Fruit fly (Drosophila melanogaster) whole organism, embryonic: ENCODE measurements around the gene Sodh2.

Experiments used
- Atf3 ChIP-seq: fragments of 200-800 bp; sonication (Bioruptor generic); optimal IDR thresholded peaks from 3 replicates; lab custom pipeline; 2016; ENCODE audit warnings: missing biosample characterization, missing genetic modification characterization
- C15 ChIP-seq: fragments of 200-800 bp; sonication (Bioruptor generic); IDR thresholded peaks from 3 replicates; pipeline ENCODE4 v1.3.6; 2022; ENCODE audit warnings: missing biosample characterization, missing genetic modification characterization
- CG10147 ChIP-seq: fragments of 200-800 bp; sonication (Bioruptor generic); optimal IDR thresholded peaks from 2 replicates; lab custom pipeline; 2019; ENCODE audit warnings: missing biosample characterization, mild to moderate bottlenecking, missing genetic modification characterization, moderate library complexity
- CG10267 ChIP-seq: fragments of 200-800 bp; sonication (Bioruptor generic); optimal IDR thresholded peaks from 2 replicates; lab custom pipeline; 2018; ENCODE audit warnings: missing biosample characterization, mild to moderate bottlenecking, missing genetic modification characterization, moderate library complexity
- CG10366 ChIP-seq: fragments of 200-800 bp; sonication (Bioruptor generic); IDR thresholded peaks from 2 replicates; pipeline ENCODE4 v1.3.6; 2022; ENCODE audit warnings: missing biosample characterization, missing genetic modification characterization
- CG10543 ChIP-seq: fragments of 200-800 bp; sonication (Bioruptor generic); optimal IDR thresholded peaks from 3 replicates; lab custom pipeline; 2017; ENCODE audit warnings: missing biosample characterization, mild to moderate bottlenecking, missing genetic modification characterization, moderate library complexity
- CG11456 ChIP-seq: fragments of 200-800 bp; sonication (Bioruptor generic); IDR thresholded peaks from 3 replicates; pipeline ENCODE4 v1.3.6; 2022; ENCODE audit warnings: missing biosample characterization, missing genetic modification characterization
- CG1233 ChIP-seq: fragments of 200-800 bp; sonication (Bioruptor generic); optimal IDR thresholded peaks from 4 replicates; lab custom pipeline; 2018; ENCODE audit warnings: missing biosample characterization, mild to moderate bottlenecking, missing genetic modification characterization
- CG12391 ChIP-seq: fragments of 200-800 bp; sonication (Bioruptor generic); optimal IDR thresholded peaks from 3 replicates; lab custom pipeline; 2018; ENCODE audit warnings: missing biosample characterization, mild to moderate bottlenecking, missing genetic modification characterization, moderate library complexity
- CG15073 ChIP-seq: fragments of 200-800 bp; sonication (Bioruptor generic); optimal IDR thresholded peaks from 2 replicates; lab custom pipeline; 2016; ENCODE audit warnings: missing biosample characterization, missing genetic modification characterization
- CG1602 ChIP-seq: fragments of 200-800 bp; sonication (Bioruptor generic); optimal IDR thresholded peaks from 3 replicates; lab custom pipeline; 2016; ENCODE audit warnings: missing biosample characterization, missing genetic modification characterization
- CG17802 ChIP-seq: fragments of 200-800 bp; sonication (Bioruptor generic); optimal IDR thresholded peaks from 2 replicates; lab custom pipeline; 2018; ENCODE audit warnings: missing biosample characterization, mild to moderate bottlenecking, missing genetic modification characterization, moderate library complexity
- CG18011 ChIP-seq: fragments of 200-800 bp; sonication (Bioruptor generic); optimal IDR thresholded peaks from 2 replicates; lab custom pipeline; 2017; ENCODE audit warnings: missing biosample characterization, missing genetic modification characterization, mild to moderate bottlenecking, moderate library complexity, missing genotype
- CG1832 ChIP-seq: fragments of 200-800 bp; sonication (Bioruptor generic); optimal IDR thresholded peaks from 2 replicates; lab custom pipeline; 2017; ENCODE audit warnings: missing biosample characterization, mild to moderate bottlenecking, missing genetic modification characterization, inconsistent platforms
- CG2120 ChIP-seq: fragments of 200-800 bp; sonication (Bioruptor generic); optimal IDR thresholded peaks from 3 replicates; lab custom pipeline; 2016; ENCODE audit warnings: missing biosample characterization, missing genetic modification characterization
- CG32767 ChIP-seq: fragments of 200-800 bp; sonication (Bioruptor generic); IDR thresholded peaks from 2 replicates; pipeline ENCODE4 v1.3.6; 2022; ENCODE audit warnings: missing biosample characterization, missing genetic modification characterization
- CG34224 ChIP-seq: fragments of 200-800 bp; sonication (Bioruptor generic); IDR thresholded peaks from 3 replicates; pipeline ENCODE4 v1.3.6; 2022; ENCODE audit warnings: missing biosample characterization, missing genetic modification characterization; ENCODE audit not compliant: partially characterized antibody
- CG3847 ChIP-seq: fragments of 200-800 bp; sonication (Bioruptor generic); IDR thresholded peaks from 2 replicates; pipeline ENCODE4 v1.3.6; 2022; ENCODE audit warnings: missing biosample characterization, missing genetic modification characterization
- CG4404 ChIP-seq: fragments of 200-800 bp; sonication (Bioruptor generic); IDR thresholded peaks from 2 replicates; pipeline ENCODE4 v1.3.6; 2022; ENCODE audit warnings: missing biosample characterization, missing genetic modification characterization
- CG4730 ChIP-seq: fragments of 200-800 bp; sonication (Bioruptor generic); IDR thresholded peaks from 2 replicates; pipeline ENCODE4 v1.3.6; 2022; ENCODE audit warnings: missing biosample characterization, missing genetic modification characterization
- CG4854 ChIP-seq: fragments of 200-800 bp; sonication (Bioruptor generic); optimal IDR thresholded peaks from 2 replicates; lab custom pipeline; 2016; ENCODE audit warnings: missing biosample characterization, missing genetic modification characterization, inconsistent platforms
- CG7357 ChIP-seq: fragments of 200-800 bp; sonication (Bioruptor generic); IDR thresholded peaks from 3 replicates; pipeline ENCODE4 v1.3.6; 2022; ENCODE audit warnings: missing biosample characterization, missing genetic modification characterization
- CG8359 ChIP-seq: fragments of 200-800 bp; sonication (Bioruptor generic); optimal IDR thresholded peaks from 2 replicates; lab custom pipeline; 2017; ENCODE audit warnings: missing biosample characterization, mild to moderate bottlenecking, missing genetic modification characterization, borderline replicate concordance
- CG8388 ChIP-seq: fragments of 200-800 bp; sonication (Bioruptor generic); optimal IDR thresholded peaks from 2 replicates; lab custom pipeline; 2019; ENCODE audit warnings: missing biosample characterization, mild to moderate bottlenecking, missing genetic modification characterization, moderate library complexity
- CkIIα-i1 ChIP-seq: fragments of 200-800 bp; sonication (Bioruptor generic); IDR thresholded peaks from 2 replicates; pipeline ENCODE4 v1.3.6; 2022; ENCODE audit warnings: missing biosample characterization, missing genetic modification characterization
- CoRest ChIP-seq: fragments of 200-800 bp; sonication (Bioruptor generic); optimal IDR thresholded peaks from 3 replicates; lab custom pipeline; 2018; ENCODE audit warnings: missing biosample characterization, mild to moderate bottlenecking, missing genetic modification characterization, moderate library complexity
- Dref ChIP-seq: fragments of 200-800 bp; sonication (Bioruptor generic); IDR thresholded peaks from 2 replicates; pipeline ENCODE4 v1.3.6; 2022; ENCODE audit warnings: missing biosample characterization, missing genetic modification characterization
- Drgx ChIP-seq: fragments of 200-800 bp; sonication (Bioruptor generic); IDR thresholded peaks from 2 replicates; pipeline ENCODE4 v1.3.6; 2022; ENCODE audit warnings: missing biosample characterization, missing genetic modification characterization
- ERR ChIP-seq: fragments of 200-800 bp; sonication (Bioruptor generic); optimal IDR thresholded peaks from 2 replicates; lab custom pipeline; 2016; ENCODE audit warnings: missing biosample characterization, missing genetic modification characterization
- GATAe ChIP-seq: fragments of 200-800 bp; sonication (Bioruptor generic); conservative IDR thresholded peaks from 2 replicates; pipeline ENCODE4 v1.3.6; 2022; ENCODE audit warnings: missing biosample characterization, missing genetic modification characterization
- Gug ChIP-seq: fragments of 200-800 bp; sonication (Bioruptor generic); IDR thresholded peaks from 4 replicates; pipeline ENCODE4 v1.3.6; 2022; ENCODE audit warnings: missing biosample characterization, missing genetic modification characterization
- NC2α ChIP-seq: fragments of 200-800 bp; sonication (Bioruptor generic); optimal IDR thresholded peaks from 2 replicates; lab custom pipeline; 2016; ENCODE audit warnings: missing biosample characterization, missing genetic modification characterization
- Nf-YA ChIP-seq: fragments of 200-800 bp; sonication (Bioruptor generic); IDR thresholded peaks from 2 replicates; pipeline ENCODE4 v1.3.6; 2022; ENCODE audit warnings: missing biosample characterization, missing genetic modification characterization
- Ravus ChIP-seq: fragments of 200-800 bp; sonication (Bioruptor generic); IDR thresholded peaks from 2 replicates; pipeline ENCODE4 v1.3.6; 2022; ENCODE audit warnings: missing biosample characterization, missing genetic modification characterization
- Six4 ChIP-seq: fragments of 200-800 bp; sonication (Bioruptor generic); optimal IDR thresholded peaks from 2 replicates; lab custom pipeline; 2016; ENCODE audit warnings: missing biosample characterization, missing genetic modification characterization
- chm ChIP-seq: fragments of 200-800 bp; sonication (Bioruptor generic); IDR thresholded peaks from 2 replicates; pipeline ENCODE4 v1.3.6; 2022; ENCODE audit warnings: missing biosample characterization, missing genetic modification characterization
- croc ChIP-seq: fragments of 200-800 bp; sonication (Bioruptor generic); conservative IDR thresholded peaks from 3 replicates; pipeline ENCODE4 v1.3.6; 2022; ENCODE audit warnings: missing biosample characterization, missing genetic modification characterization
- dati ChIP-seq: fragments of 200-800 bp; sonication (Bioruptor generic); IDR thresholded peaks from 2 replicates; pipeline ENCODE4 v1.3.6; 2022; ENCODE audit warnings: missing biosample characterization, missing genetic modification characterization
- dimm ChIP-seq: fragments of 200-800 bp; sonication (Bioruptor generic); IDR thresholded peaks from 2 replicates; pipeline ENCODE4 v1.3.6; 2022; ENCODE audit warnings: missing biosample characterization, missing genetic modification characterization
- hb ChIP-seq: fragments of 200-800 bp; sonication (Bioruptor generic); IDR thresholded peaks from 3 replicates; pipeline ENCODE4 v1.3.6; 2022; ENCODE audit warnings: missing biosample characterization, missing genetic modification characterization; ENCODE audit not compliant: partially characterized antibody
- inv ChIP-seq: fragments of 200-800 bp; sonication (Bioruptor generic); IDR thresholded peaks from 2 replicates; pipeline ENCODE4 v1.3.6; 2022; ENCODE audit warnings: missing biosample characterization, missing genetic modification characterization; ENCODE audit not compliant: partially characterized antibody
- jumu ChIP-seq: fragments of 200-800 bp; sonication (Bioruptor generic); optimal IDR thresholded peaks from 3 replicates; lab custom pipeline; 2016; ENCODE audit warnings: missing biosample characterization, missing genetic modification characterization
- lab ChIP-seq: fragments of 200-800 bp; sonication (Bioruptor generic); optimal IDR thresholded peaks from 3 replicates; lab custom pipeline; 2017; ENCODE audit warnings: missing biosample characterization, missing genetic modification characterization, mild to moderate bottlenecking, moderate library complexity, missing genetic modification reagents
- maf-S ChIP-seq: fragments of 200-800 bp; sonication (Bioruptor generic); optimal IDR thresholded peaks from 2 replicates; lab custom pipeline; 2016; ENCODE audit warnings: missing biosample characterization, missing genetic modification characterization
- nerfin-2 ChIP-seq: fragments of 200-800 bp; sonication (Bioruptor generic); IDR thresholded peaks from 2 replicates; pipeline ENCODE4 v1.3.6; 2022; ENCODE audit warnings: missing biosample characterization, missing genetic modification characterization; ENCODE audit not compliant: partially characterized antibody
- onecut ChIP-seq: fragments of 200-800 bp; sonication (Bioruptor generic); IDR thresholded peaks from 2 replicates; pipeline ENCODE4 v1.3.6; 2022; ENCODE audit warnings: missing biosample characterization, missing genetic modification characterization
- pita ChIP-seq: fragments of 200-800 bp; sonication (Bioruptor generic); optimal IDR thresholded peaks from 2 replicates; lab custom pipeline; 2017; ENCODE audit warnings: missing biosample characterization, mild to moderate bottlenecking, missing genetic modification characterization
- pum ChIP-seq: fragments of 200-800 bp; sonication (Bioruptor generic); optimal IDR thresholded peaks from 2 replicates; lab custom pipeline; 2016; ENCODE audit warnings: missing biosample characterization, missing genetic modification characterization
- seq ChIP-seq: fragments of 200-800 bp; sonication (Bioruptor generic); IDR thresholded peaks from 2 replicates; pipeline ENCODE4 v1.3.6; 2022; ENCODE audit warnings: missing biosample characterization, missing genetic modification characterization
- stwl ChIP-seq: fragments of 200-800 bp; sonication (Bioruptor generic); optimal IDR thresholded peaks from 3 replicates; lab custom pipeline; 2018; ENCODE audit warnings: missing biosample characterization, mild to moderate bottlenecking, missing genetic modification characterization, moderate library complexity
- vvl ChIP-seq: fragments of 200-800 bp; sonication (Bioruptor generic); IDR thresholded peaks from 2 replicates; pipeline ENCODE4 v1.3.6; 2022; ENCODE audit warnings: missing biosample characterization, missing genetic modification characterization

The Sodh2 gene

dm6 chr3R:10872148-10872783 lies 3.9 kb upstream of the Sodh2 start, which contains the start of gene Fdh (continued):
- TF ChIP-seq Atf3: no peak
- no peak for TF ChIP-seq C15 (GFP tag; lab: Robert Waterston, UW)
- TF ChIP-seq CG10366: peak; percentile 39
- no peak for TF ChIP-seq seq (GFP tag; lab: Robert Waterston, UW)
- no peak for TF ChIP-seq CG7357 (GFP tag; lab: Robert Waterston, UW)
- TF ChIP-seq Drgx: 0 out of 2 replicates have a peak, but pooled peaks have one; percentile 30
- 0 out of 2 replicates have a peak, but pooled peaks have one; percentile 14 for TF ChIP-seq CG32767 (GFP tag; lab: Robert Waterston, UW)
- peak; percentile 58 for TF ChIP-seq CG1602 (GFP tag; lab: Kevin White, UChicago)
- TF ChIP-seq CG1233 (GFP tag; lab: Kevin White, UChicago): peak; percentile 66
- peak; percentile 82 for TF ChIP-seq CG10267
- TF ChIP-seq CkIIα-i1 (GFP tag; lab: Robert Waterston, UW): no peak
- TF ChIP-seq pum: no peak
- no peak for TF ChIP-seq Nf-YA (GFP tag; lab: Robert Waterston, UW)
- TF ChIP-seq Six4: no peak
- TF ChIP-seq NC2α: no peak
- no peak for TF ChIP-seq CG4404
- no peak for TF ChIP-seq CG3847 (GFP tag; lab: Robert Waterston, UW)
- no peak for TF ChIP-seq jumu (GFP tag; lab: Kevin White, UChicago)
- TF ChIP-seq maf-S (GFP tag; lab: Kevin White, UChicago): no peak
- TF ChIP-seq chm (GFP tag; lab: Robert Waterston, UW): 0 out of 2 replicates have a peak, but pooled peaks have one; percentile 35
- no peak for TF ChIP-seq onecut (GFP tag; lab: Robert Waterston, UW)
- TF ChIP-seq CG10543: peak; percentile 9
- no peak for TF ChIP-seq pita (GFP tag; lab: Kevin White, UChicago)
- TF ChIP-seq dimm: no peak
- TF ChIP-seq CG4854 (GFP tag; lab: Kevin White, UChicago): no peak
- peak; percentile 74 for TF ChIP-seq stwl (tag; lab: Kevin White, UChicago)
- TF ChIP-seq CoRest (tag; lab: Kevin White, UChicago): peak; percentile 84
- TF ChIP-seq CG34224: no peak
- TF ChIP-seq dati (GFP tag; lab: Robert Waterston, UW): no peak
- no peak; the same call in 2 of the 3 replicates for TF ChIP-seq croc (GFP tag; lab: Robert Waterston, UW)
- TF ChIP-seq CG4730: no peak
- TF ChIP-seq CG10147: peak; percentile 58
- TF ChIP-seq hb (GFP tag; lab: Robert Waterston, UW): no peak
- TF ChIP-seq ERR (GFP tag; lab: Kevin White, UChicago): no peak
- no peak for TF ChIP-seq Gug (GFP tag; lab: Robert Waterston, UW)
- no peak for TF ChIP-seq CG11456 (GFP tag; lab: Robert Waterston, UW)
- TF ChIP-seq inv (GFP tag; lab: Robert Waterston, UW): no peak
- no peak for TF ChIP-seq CG8359 (GFP tag; lab: Kevin White, UChicago)
- TF ChIP-seq CG1832 (GFP tag; lab: Kevin White, UChicago): no peak
- peak; percentile 8 for TF ChIP-seq CG18011 (GFP tag; lab: Kevin White, UChicago)
- TF ChIP-seq CG8388 (GFP tag; lab: Kevin White, UChicago): peak; percentile 61
- TF ChIP-seq CG17802 (tag; lab: Kevin White, UChicago): no peak
- no peak for TF ChIP-seq nerfin-2 (GFP tag; lab: Robert Waterston, UW)
- TF ChIP-seq Ravus (GFP tag; lab: Robert Waterston, UW): no peak
- no peak for TF ChIP-seq Dref (GFP tag; lab: Robert Waterston, UW)
- peak; percentile 81 for TF ChIP-seq CG12391 (tag; lab: Kevin White, UChicago)
- TF ChIP-seq GATAe (GFP tag; lab: Robert Waterston, UW): no peak
- TF ChIP-seq CG2120 (GFP tag; lab: Kevin White, UChicago): peak; percentile 46
- TF ChIP-seq lab: peak; percentile 72
- TF ChIP-seq vvl (GFP tag; lab: Robert Waterston, UW): peak; percentile 43
- no peak for TF ChIP-seq CG15073 (GFP tag; lab: Kevin White, UChicago)
